Worm (Caenorhabditis elegans): ENCODE measurements around the gene sri-32.

DNA sequence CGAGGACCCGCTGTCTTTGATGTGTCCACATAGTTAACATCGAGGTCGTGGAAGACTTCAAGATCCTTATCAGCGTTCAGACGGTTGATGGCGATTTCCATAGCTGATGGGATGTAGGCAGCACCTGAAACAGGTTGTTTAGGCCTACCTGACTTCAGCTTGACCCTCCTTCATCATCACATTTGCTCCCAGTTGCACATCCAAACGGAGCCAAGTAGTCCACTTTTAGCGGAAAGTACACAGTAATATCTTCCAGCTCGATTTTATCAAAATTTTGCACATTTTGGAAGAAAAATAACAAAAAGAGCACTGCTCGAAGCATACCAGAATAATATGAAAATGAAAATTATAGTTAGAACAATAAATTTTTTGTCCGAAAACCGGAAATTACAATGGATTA is 42.7 kb upstream of the sri-32 start, which contains the start of gene gcy-15:
- TF ChIP-seq unc-62 (GFP tag; optimal IDR thresholded peaks at IDR 0.05) (no peak), nhr-237 (tag; optimal IDR thresholded peaks at IDR 0.05) (no peak), nhr-23 (tag; optimal IDR thresholded peaks at IDR 0.05) (no peak), hmg-11 (tag; optimal IDR thresholded peaks at IDR 0.05) (no peak)

All from whole organism, L3 larva.